Worm (Caenorhabditis elegans): ENCODE data around the gene galt-1.

Gene galt-1

DNA sequence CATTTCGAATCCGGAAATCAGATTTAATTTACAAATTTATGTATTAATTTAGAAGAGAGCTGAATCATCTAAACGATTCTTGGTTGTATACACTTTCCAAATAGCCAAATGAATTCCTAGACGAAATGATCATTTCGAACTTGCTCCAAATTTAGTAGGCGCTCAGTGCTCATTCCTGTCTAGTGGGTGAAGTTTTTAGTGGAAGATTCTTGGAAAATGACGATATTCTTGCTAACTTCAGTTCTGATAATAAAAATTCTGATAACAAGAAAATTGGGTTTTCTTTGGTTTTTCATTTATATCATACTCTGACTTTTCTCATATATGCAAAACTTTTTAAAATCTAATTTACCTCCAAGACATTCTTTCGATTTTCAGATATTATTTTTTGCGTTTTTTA is 8.9 kb upstream of the galt-1 start (continued):
- no peak for TF ChIP-seq hrde-1 (tag; optimal IDR thresholded peaks at IDR 0.05; ENCODE audit: borderline replicate concordance)
- no peak for TF ChIP-seq ama-1 (optimal IDR thresholded peaks at IDR 0.05)
- TF ChIP-seq ama-1 (GFP tag; optimal IDR thresholded peaks at IDR 0.05): no peak
- no peak for TF ChIP-seq cebp-1 (GFP tag; IDR thresholded peaks at IDR 0.05)
- no peak for TF ChIP-seq cebp-1 (tag; optimal IDR thresholded peaks at IDR 0.05)

DNA sequence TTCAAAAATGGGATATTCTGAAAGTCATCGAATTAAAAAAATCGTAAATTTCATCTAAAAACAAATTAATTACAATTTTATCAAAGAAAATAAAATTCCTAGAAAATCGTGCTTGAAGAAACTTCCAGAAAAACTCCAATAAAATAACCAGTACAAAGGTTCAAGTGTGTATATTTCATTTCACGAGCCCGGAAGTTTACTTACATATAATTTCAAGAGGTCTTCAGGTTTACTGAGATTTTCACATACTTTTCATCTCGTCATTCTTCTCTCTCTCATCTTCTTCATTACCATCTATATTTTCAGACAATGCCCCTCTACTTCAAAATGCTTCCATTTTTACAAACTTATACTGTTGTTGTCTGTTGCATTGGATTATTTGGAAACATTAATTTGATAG is 8.5 kb upstream of the galt-1 start, which contains the start of gene srsx-18:
TSS of gene srsx-18 (plus strand) at position 301 of the 400 bp plus-strand sequence.
- TF ChIP-seq bed-1 (GFP tag; IDR thresholded peaks at IDR 0.05) (no peak), ceh-27 (GFP tag; optimal IDR thresholded peaks at IDR 0.05) (no peak), cebp-2 (GFP tag; IDR thresholded peaks at IDR 0.05) (no peak)

DNA sequence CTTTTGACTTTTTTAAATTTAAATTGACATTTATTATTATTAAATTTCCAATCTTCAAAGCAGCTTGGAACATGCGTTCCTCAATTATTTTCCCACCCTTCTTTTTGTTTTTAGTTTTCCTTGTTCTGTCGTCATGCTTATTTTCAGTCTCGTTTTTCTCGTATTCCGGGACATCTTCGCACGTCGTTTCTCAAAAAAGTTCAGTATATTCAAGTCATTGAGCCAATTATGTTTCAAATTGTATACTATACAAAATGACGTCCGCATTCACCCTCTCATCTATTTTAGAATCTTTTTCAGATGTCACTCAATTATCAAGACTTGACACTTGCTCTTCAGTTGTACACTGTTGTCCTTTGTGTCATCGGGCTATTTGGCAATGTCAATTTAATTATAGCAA is 3.4 kb upstream of the galt-1 start, which contains the start of gene srsx-17:
TSS of gene srsx-17 (plus strand) at position 301 of the 400 bp plus-strand sequence.
- TF ChIP-seq lir-1 (GFP tag; conservative IDR thresholded peaks at IDR 0.05) (no peak), attf-3 (GFP tag; conservative IDR thresholded peaks at IDR 0.05) (no peak), xnd-1 (tag; optimal IDR thresholded peaks at IDR 0.05) (no peak), efl-1 (GFP tag; optimal IDR thresholded peaks at IDR 0.05) (no peak), cebp-2 (GFP tag; IDR thresholded peaks at IDR 0.05) (no peak), D2030.7 (GFP tag; IDR thresholded peaks at IDR 0.05) (no peak), cebp-1 (GFP tag; IDR thresholded peaks at IDR 0.05) (no peak), cebp-1 (tag; optimal IDR thresholded peaks at IDR 0.05) (no peak), lin-40 (tag; optimal IDR thresholded peaks at IDR 0.05) (no peak), lin-26 (GFP tag; IDR thresholded peaks at IDR 0.05) (no peak), tbx-9 (tag; optimal IDR thresholded peaks at IDR 0.05; ENCODE audit: borderline replicate concordance) (no peak), ztf-28 (GFP tag; IDR thresholded peaks at IDR 0.05) (no peak), C17E4.6 (GFP tag; IDR thresholded peaks at IDR 0.05) (no peak), gei-17 (GFP tag; optimal IDR thresholded peaks at IDR 0.05) (no peak), akir-1 (GFP tag; optimal IDR thresholded peaks at IDR 0.05) (no peak), hmg-20 (GFP tag; IDR thresholded peaks at IDR 0.05) (no peak), nfyb-1 (GFP tag; IDR thresholded peaks at IDR 0.05) (no peak), nfya-2 (GFP tag; IDR thresholded peaks at IDR 0.05) (no peak), rec-8 (tag; optimal IDR thresholded peaks at IDR 0.05) (no peak)

DNA sequence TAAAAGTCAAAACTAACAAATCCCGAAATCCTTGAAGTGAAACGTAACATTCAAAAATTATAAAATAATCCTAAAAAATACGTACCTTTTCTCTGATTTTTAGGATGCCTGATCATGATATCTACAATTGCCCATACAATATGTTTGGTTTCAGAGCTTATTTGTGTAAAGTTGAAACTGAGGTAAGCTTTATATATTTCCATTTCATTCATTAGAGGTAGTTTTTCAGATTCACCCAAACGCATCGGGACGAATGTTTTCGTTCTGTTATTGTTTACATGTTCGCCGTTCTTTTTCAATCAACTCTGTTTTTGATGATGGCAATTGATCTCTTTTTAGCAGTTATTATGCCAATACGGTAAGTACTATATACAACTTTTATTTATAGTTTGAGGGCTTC is 2.7 kb upstream of the galt-1 start:
- no peak for TF ChIP-seq let-607 (tag; optimal IDR thresholded peaks at IDR 0.05)
- no peak for TF ChIP-seq F37B4.10 (GFP tag; IDR thresholded peaks at IDR 0.05)
- TF ChIP-seq nhr-90 (tag; optimal IDR thresholded peaks at IDR 0.05): no peak
- TF ChIP-seq ztf-26 (tag; optimal IDR thresholded peaks at IDR 0.05): no peak
- no peak for TF ChIP-seq Y67H2A.10 (GFP tag; conservative IDR thresholded peaks at IDR 0.05)
- no peak for TF ChIP-seq cebp-2 (GFP tag; IDR thresholded peaks at IDR 0.05)
- no peak for TF ChIP-seq hrde-1 (tag; optimal IDR thresholded peaks at IDR 0.05; ENCODE audit: borderline replicate concordance)
- TF ChIP-seq ets-4 (GFP tag; optimal IDR thresholded peaks at IDR 0.05): no peak
- TF ChIP-seq mcd-1 (GFP tag; IDR thresholded peaks at IDR 0.05): no peak
- no peak for TF ChIP-seq lsy-27 (tag; optimal IDR thresholded peaks at IDR 0.05; ENCODE audit: borderline replicate concordance, insufficient read depth)
- TF ChIP-seq fkh-3 (tag; optimal IDR thresholded peaks at IDR 0.05): no peak
- no peak for TF ChIP-seq atf-7 (tag; optimal IDR thresholded peaks at IDR 0.05)
- no peak for TF ChIP-seq aptf-3 (GFP tag; IDR thresholded peaks at IDR 0.05)
- no peak for TF ChIP-seq egl-44 (GFP tag; IDR thresholded peaks at IDR 0.05)
- TF ChIP-seq zim-3 (tag; optimal IDR thresholded peaks at IDR 0.05): no peak
- no peak for TF ChIP-seq dpl-1 (GFP tag; optimal IDR thresholded peaks at IDR 0.05)
- TF ChIP-seq F22D6.2 (tag; optimal IDR thresholded peaks at IDR 0.05): no peak

Measured in whole organism, young adult.